Fruit fly (Drosophila melanogaster) whole organism, wandering third instar larva: Measurements from ENCODE around the gene Atg17.

Experiments used
- Abd-B ChIP-seq: fragments of >200 bp; optimal IDR thresholded peaks from 2 replicates; lab custom pipeline; 2017; ENCODE audit warnings: missing biosample characterization, missing genetic modification characterization
- GATAd ChIP-seq: sonication (Bioruptor generic); optimal IDR thresholded peaks from 2 replicates; lab custom pipeline; 2016; ENCODE audit warnings: missing biosample characterization, missing genetic modification characterization
- Hr78 ChIP-seq: fragments of >200 bp; optimal IDR thresholded peaks from 2 replicates; lab custom pipeline; 2017; ENCODE audit warnings: missing biosample characterization, missing genetic modification characterization
- Jra ChIP-seq: sonication (Bioruptor generic); optimal IDR thresholded peaks from 2 replicates; lab custom pipeline; 2016; ENCODE audit warnings: missing biosample characterization, missing genetic modification characterization
- OdsH ChIP-seq: fragments of 200-800 bp; sonication (Bioruptor generic); optimal IDR thresholded peaks from 2 replicates; lab custom pipeline; 2016; ENCODE audit warnings: missing biosample characterization, mild to moderate bottlenecking, missing genetic modification characterization
- fru ChIP-seq: fragments of 200-800 bp; sonication (Bioruptor generic); optimal IDR thresholded peaks from 3 replicates; lab custom pipeline; 2016; ENCODE audit warnings: missing biosample characterization, mild to moderate bottlenecking, missing genetic modification characterization
- psq ChIP-seq: fragments of 200-800 bp; sonication (Bioruptor generic); optimal IDR thresholded peaks from 3 replicates; lab custom pipeline; 2017; ENCODE audit warnings: missing biosample characterization, mild to moderate bottlenecking, missing genetic modification characterization, moderate library complexity
- sage ChIP-seq: fragments of 200-800 bp; sonication (Bioruptor generic); optimal IDR thresholded peaks from 2 replicates; lab custom pipeline; 2016; ENCODE audit warnings: missing biosample characterization, mild to moderate bottlenecking, missing genetic modification characterization
- tai ChIP-seq: sonication (Bioruptor generic); optimal IDR thresholded peaks from 2 replicates; lab custom pipeline; 2016; ENCODE audit warnings: missing biosample characterization, missing genetic modification characterization
- usp ChIP-seq: fragments of >200 bp; optimal IDR thresholded peaks from 2 replicates; lab custom pipeline; 2017; ENCODE audit warnings: missing biosample characterization, missing genetic modification characterization

- no peak for TF ChIP-seq fru (GFP tag; lab: Kevin White, UChicago)
- no peak for TF ChIP-seq usp (GFP tag; lab: Kevin White, UChicago)
- TF ChIP-seq Jra = peak; percentile 26
- no peak for TF ChIP-seq GATAd (GFP tag; lab: Kevin White, UChicago)
- no peak for TF ChIP-seq sage
- TF ChIP-seq psq = no peak
- TF ChIP-seq OdsH = peak; percentile 18
- no peak for TF ChIP-seq Hr78 (GFP tag; lab: Kevin White, UChicago)
- no peak for TF ChIP-seq tai (GFP tag; lab: Kevin White, UChicago)
- no peak for TF ChIP-seq Abd-B (GFP tag; lab: Kevin White, UChicago)
Observed at dm6 chr3R:5647705-5648568, 21.6 kb upstream of the Atg17 start.
